Fruit fly (Drosophila melanogaster): Measurements from ENCODE around the gene CG15498.
A peak's percentile ranks its signal among the peaks of the same experiment; 100 is the strongest.

DNA sequence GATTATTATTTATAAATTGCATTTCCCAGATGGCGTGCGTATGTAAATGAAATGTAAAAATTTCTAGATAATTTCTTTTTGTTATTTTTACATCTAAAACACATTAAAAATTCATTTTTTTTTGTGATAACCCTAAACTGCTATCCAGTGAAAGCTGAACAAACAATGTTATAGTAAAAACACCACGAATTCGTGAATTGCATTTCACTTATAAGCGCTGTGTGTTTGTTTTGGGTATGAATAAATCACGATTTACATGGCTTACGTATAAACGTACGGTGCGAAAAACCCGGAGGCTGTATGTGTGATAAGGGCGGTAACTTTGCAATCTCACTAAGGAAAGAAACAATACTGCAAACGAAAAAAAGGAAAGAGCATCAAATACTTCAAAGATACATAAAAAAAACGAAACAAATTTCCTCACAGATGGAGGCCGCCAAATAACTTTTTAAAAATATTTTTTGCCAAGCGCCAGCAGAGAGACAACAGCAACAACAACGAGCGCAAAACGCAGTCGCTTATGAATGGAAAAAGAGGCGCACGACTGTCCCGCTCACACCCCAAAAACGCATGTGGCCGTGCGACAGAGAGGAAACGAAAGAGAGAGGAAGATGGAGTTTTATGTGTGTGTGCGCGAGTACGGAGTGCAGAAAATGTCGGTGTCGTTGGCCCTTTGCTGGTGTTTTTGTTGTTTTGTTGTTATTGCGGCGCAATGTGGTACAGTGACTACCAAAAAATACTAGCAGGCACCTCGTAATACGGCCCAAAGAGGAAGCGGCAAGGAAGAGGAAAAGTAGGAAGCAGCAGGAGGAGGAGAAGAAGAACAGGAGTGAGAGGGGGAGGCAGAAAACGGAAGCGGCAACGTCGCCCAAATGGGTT is 37.5 kb upstream of the CG15498 start:
- TF ChIP-seq psq (optimal IDR thresholded peaks at IDR 0.05), result peak; percentile 34
- no peak for TF ChIP-seq ttk (optimal IDR thresholded peaks at IDR 0.05)
- TF ChIP-seq Sin3A (optimal IDR thresholded peaks at IDR 0.05), result no peak
- TF ChIP-seq h (optimal IDR thresholded peaks at IDR 0.05), result no peak
- TF ChIP-seq insv (optimal IDR thresholded peaks at IDR 0.05), result no peak
